Fruit fly (Drosophila melanogaster) whole organism: ENCODE data around the gene CG1273.

Experiments used
- CG8478 ChIP-seq: fragments of >200 bp; optimal IDR thresholded peaks from 2 replicates; lab custom pipeline; 2018; ENCODE audit warnings: inconsistent platforms
- Dll ChIP-seq: fragments of >200 bp; optimal IDR thresholded peaks from 2 replicates; lab custom pipeline; 2017
- pan ChIP-seq: fragments of >200 bp; optimal IDR thresholded peaks from 2 replicates; lab custom pipeline; 2017

DNA sequence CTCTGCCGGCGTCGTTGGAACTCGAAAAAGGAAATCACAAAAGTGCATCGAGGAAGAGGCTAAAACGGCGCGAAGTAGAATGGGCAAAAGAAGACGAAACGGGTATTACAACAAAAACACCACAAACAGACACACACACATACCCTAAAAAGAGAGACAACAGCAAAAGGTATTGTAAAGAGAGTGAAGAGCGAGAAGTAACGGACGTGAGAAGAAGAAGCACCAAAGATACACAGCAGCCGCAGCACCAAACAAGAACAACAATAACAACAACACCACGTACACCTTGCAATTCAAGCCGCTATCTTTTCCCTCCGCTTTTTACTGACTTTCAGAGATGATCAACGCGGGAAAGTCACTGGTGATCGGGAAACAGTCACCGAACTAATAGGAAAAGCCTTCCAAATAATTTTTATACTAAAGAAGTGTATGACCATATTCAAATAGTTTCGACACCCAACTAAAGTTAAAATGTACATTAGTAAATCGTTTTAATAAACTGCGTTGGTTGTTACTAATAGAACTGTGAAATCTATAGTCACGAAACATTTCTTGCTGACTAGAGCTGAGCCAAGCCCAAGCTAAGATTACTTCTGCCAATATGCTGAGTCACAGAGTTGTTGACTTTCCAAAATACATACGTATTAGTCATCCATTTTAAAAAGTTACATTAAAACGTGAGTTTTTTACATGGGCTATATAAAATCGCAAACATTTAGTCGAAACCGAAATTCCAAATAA, 11.2 kb upstream of the CG1273 start:
- TF ChIP-seq CG8478: no peak
- no peak for TF ChIP-seq Dll (lab: Kevin White, UChicago)
- no peak for TF ChIP-seq pan (lab: Kevin White, UChicago)
